Fruit fly (Drosophila melanogaster) whole organism, embryonic: ENCODE results near the gene pyx.
A peak's percentile ranks its signal among the peaks of the same experiment; 100 is the strongest.

ENCODE experiments used
- Bdp1 ChIP-seq: fragments of 200-800 bp; sonication (Bioruptor generic); optimal IDR thresholded peaks from 3 replicates; lab custom pipeline; 2016; ENCODE audit warnings: missing biosample characterization, missing genetic modification characterization
- CG10431 ChIP-seq: fragments of 200-800 bp; sonication (Bioruptor generic); optimal IDR thresholded peaks from 3 replicates; lab custom pipeline; 2018; ENCODE audit warnings: missing biosample characterization, mild to moderate bottlenecking, missing genetic modification characterization
- CG12071 ChIP-seq: fragments of 200-800 bp; sonication (Bioruptor generic); optimal IDR thresholded peaks from 3 replicates; lab custom pipeline; 2018; ENCODE audit warnings: missing biosample characterization, mild to moderate bottlenecking, missing genetic modification characterization
- CG12299 ChIP-seq: fragments of 200-800 bp; sonication (Bioruptor generic); optimal IDR thresholded peaks from 2 replicates; lab custom pipeline; 2018; ENCODE audit warnings: missing biosample characterization, mild to moderate bottlenecking, missing genetic modification characterization
- CG15011 ChIP-seq: fragments of 200-800 bp; sonication (Bioruptor generic); optimal IDR thresholded peaks from 3 replicates; lab custom pipeline; 2018; ENCODE audit warnings: missing biosample characterization, mild to moderate bottlenecking, missing genetic modification characterization
- CG15696 ChIP-seq: fragments of 200-800 bp; sonication (Bioruptor generic); optimal IDR thresholded peaks from 2 replicates; lab custom pipeline; 2019; ENCODE audit warnings: missing biosample characterization, mild to moderate bottlenecking, missing genetic modification characterization, moderate library complexity
- CG16779 ChIP-seq: fragments of 200-800 bp; sonication (Bioruptor generic); IDR thresholded peaks from 2 replicates; pipeline ENCODE4 v1.3.6; 2022; ENCODE audit warnings: missing biosample characterization, missing genetic modification characterization
- CG16815 ChIP-seq: fragments of 200-800 bp; sonication (Bioruptor generic); optimal IDR thresholded peaks from 3 replicates; lab custom pipeline; 2017; ENCODE audit warnings: missing biosample characterization, mild to moderate bottlenecking, missing genetic modification characterization
- CG2116 ChIP-seq: fragments of 200-800 bp; sonication (Bioruptor generic); optimal IDR thresholded peaks from 3 replicates; lab custom pipeline; 2018; ENCODE audit warnings: missing biosample characterization, mild to moderate bottlenecking, missing genetic modification characterization
- CG31224 ChIP-seq: fragments of 200-800 bp; sonication (Bioruptor generic); IDR thresholded peaks from 2 replicates; pipeline ENCODE4 v1.3.6; 2022; ENCODE audit warnings: missing biosample characterization, missing genetic modification characterization
- CG34376 ChIP-seq: fragments of 200-800 bp; sonication (Bioruptor generic); optimal IDR thresholded peaks from 2 replicates; lab custom pipeline; 2018; ENCODE audit warnings: missing biosample characterization, mild to moderate bottlenecking, missing genetic modification characterization
- CG4617 ChIP-seq: fragments of 200-800 bp; sonication (Bioruptor generic); optimal IDR thresholded peaks from 3 replicates; lab custom pipeline; 2016; ENCODE audit warnings: missing biosample characterization, missing genetic modification characterization, borderline replicate concordance
- CG5180 ChIP-seq: fragments of 200-800 bp; sonication (Bioruptor generic); optimal IDR thresholded peaks from 3 replicates; lab custom pipeline; 2017; ENCODE audit warnings: missing biosample characterization, missing genetic modification characterization, mild to moderate bottlenecking, moderate library complexity, missing genetic modification reagents
- CG6854 ChIP-seq: fragments of 200-800 bp; sonication (Bioruptor generic); optimal IDR thresholded peaks from 3 replicates; lab custom pipeline; 2017; ENCODE audit warnings: missing biosample characterization, mild to moderate bottlenecking, missing genetic modification characterization
- CG8281 ChIP-seq: fragments of 200-800 bp; sonication (Bioruptor generic); optimal IDR thresholded peaks from 2 replicates; lab custom pipeline; 2018; ENCODE audit warnings: missing biosample characterization, mild to moderate bottlenecking, missing genetic modification characterization, moderate library complexity
- CG8290 ChIP-seq, 3 experiments: fragments of 200-800 bp; sonication (Bioruptor generic); optimal IDR thresholded peaks; 2 replicates each; lab custom pipeline; 2016 to 2019; ENCODE audit warnings: missing biosample characterization in 3 of 3, missing genetic modification characterization in 3 of 3, mild to moderate bottlenecking in 2 of 3, moderate library complexity in 1 of 3
- CG8359 ChIP-seq: fragments of 200-800 bp; sonication (Bioruptor generic); optimal IDR thresholded peaks from 2 replicates; lab custom pipeline; 2017; ENCODE audit warnings: missing biosample characterization, mild to moderate bottlenecking, missing genetic modification characterization, borderline replicate concordance
- CG9817 ChIP-seq: fragments of 200-800 bp; sonication (Bioruptor generic); optimal IDR thresholded peaks from 2 replicates; lab custom pipeline; 2018; ENCODE audit warnings: missing biosample characterization, mild to moderate bottlenecking, missing genetic modification characterization, moderate library complexity
- CkIIα-i1 ChIP-seq: fragments of 200-800 bp; sonication (Bioruptor generic); IDR thresholded peaks from 2 replicates; pipeline ENCODE4 v1.3.6; 2022; ENCODE audit warnings: missing biosample characterization, missing genetic modification characterization
- Dek ChIP-seq: fragments of 200-800 bp; sonication (Bioruptor generic); optimal IDR thresholded peaks from 3 replicates; lab custom pipeline; 2019; ENCODE audit warnings: missing biosample characterization, mild to moderate bottlenecking, missing genetic modification characterization, moderate library complexity
- Doc3 ChIP-seq: fragments of 200-800 bp; sonication (Bioruptor generic); IDR thresholded peaks from 3 replicates; pipeline ENCODE4 v1.3.6; 2022; ENCODE audit warnings: missing biosample characterization, missing genetic modification characterization; ENCODE audit not compliant: partially characterized antibody
- Eip74EF ChIP-seq, 2 experiments: fragments of 200-800 bp in 1 of 2; fragments of >200 bp in 1 of 2; sonication (Bioruptor generic) in 1 of 2; optimal IDR thresholded peaks; 2 replicates each; lab custom pipeline; 2017 to 2019; ENCODE audit warnings: missing biosample characterization in 2 of 2, missing genetic modification characterization in 2 of 2, mild to moderate bottlenecking in 1 of 2, moderate library complexity in 1 of 2
- Elba2 ChIP-seq: fragments of 200-800 bp; sonication (Bioruptor generic); optimal IDR thresholded peaks from 3 replicates; lab custom pipeline; 2016; ENCODE audit warnings: missing biosample characterization, missing genetic modification characterization
- H2.0 ChIP-seq: fragments of 200-800 bp; sonication (Bioruptor generic); IDR thresholded peaks from 2 replicates; pipeline ENCODE4 v1.3.6; 2022; ENCODE audit warnings: missing biosample characterization, missing genetic modification characterization
- Lhr ChIP-seq: fragments of 200-800 bp; sonication (Bioruptor generic); optimal IDR thresholded peaks from 3 replicates; lab custom pipeline; 2017; ENCODE audit warnings: mild to moderate bottlenecking, missing biosample characterization, missing genetic modification reagents, missing genetic modification characterization
- Myb ChIP-seq: fragments of 200-800 bp; sonication (Bioruptor generic); optimal IDR thresholded peaks from 2 replicates; lab custom pipeline; 2016; ENCODE audit warnings: missing biosample characterization, missing genetic modification characterization
- Opbp ChIP-seq: fragments of 200-800 bp; sonication (Bioruptor generic); IDR thresholded peaks from 3 replicates; pipeline ENCODE4 v1.3.6; 2022; ENCODE audit warnings: missing biosample characterization, missing genetic modification characterization; ENCODE audit not compliant: partially characterized antibody
- Rx ChIP-seq: fragments of 200-800 bp; sonication (Bioruptor generic); IDR thresholded peaks from 2 replicates; pipeline ENCODE4 v1.3.6; 2022; ENCODE audit warnings: missing biosample characterization, missing genetic modification characterization
- aop ChIP-seq: fragments of 200-800 bp; sonication (Bioruptor generic); IDR thresholded peaks from 2 replicates; pipeline ENCODE4 v1.3.6; 2022; ENCODE audit warnings: missing biosample characterization, missing genetic modification characterization
- bowl ChIP-seq: fragments of 200-800 bp; sonication (Bioruptor generic); IDR thresholded peaks from 2 replicates; pipeline ENCODE4 v1.3.6; 2022; ENCODE audit warnings: missing biosample characterization, missing genetic modification characterization
- da ChIP-seq: fragments of 200-800 bp; sonication (Bioruptor generic); optimal IDR thresholded peaks from 2 replicates; lab custom pipeline; 2016; ENCODE audit warnings: missing biosample characterization, missing genetic modification characterization
- dmrt99B ChIP-seq: fragments of 200-800 bp; sonication (Bioruptor generic); optimal IDR thresholded peaks from 2 replicates; lab custom pipeline; 2018; ENCODE audit warnings: missing biosample characterization, mild to moderate bottlenecking, missing genetic modification characterization, moderate library complexity
- gfzf ChIP-seq: fragments of 200-800 bp; sonication (Bioruptor generic); optimal IDR thresholded peaks from 2 replicates; lab custom pipeline; 2016; ENCODE audit warnings: missing biosample characterization, mild to moderate bottlenecking, missing genetic modification characterization, moderate library complexity
- grau ChIP-seq: fragments of 200-800 bp; optimal IDR thresholded peaks from 3 replicates; lab custom pipeline; 2019; ENCODE audit warnings: missing biosample characterization, mild to moderate bottlenecking, missing genetic modification characterization, moderate library complexity
- ind ChIP-seq: fragments of 200-800 bp; sonication (Bioruptor generic); optimal IDR thresholded peaks from 3 replicates; lab custom pipeline; 2016; ENCODE audit warnings: missing biosample characterization, missing genetic modification characterization
- luna ChIP-seq: fragments of 200-800 bp; sonication (Bioruptor generic); optimal IDR thresholded peaks from 2 replicates; lab custom pipeline; 2016; ENCODE audit warnings: missing biosample characterization, missing genetic modification characterization
- pfk ChIP-seq: fragments of 200-800 bp; sonication (Bioruptor generic); optimal IDR thresholded peaks from 2 replicates; lab custom pipeline; 2018; ENCODE audit warnings: missing biosample characterization, mild to moderate bottlenecking, missing genetic modification characterization, moderate library complexity
- pnt ChIP-seq: fragments of 200-800 bp; sonication (Bioruptor generic); optimal IDR thresholded peaks from 3 replicates; lab custom pipeline; 2016; ENCODE audit warnings: missing biosample characterization, missing genetic modification characterization
- prd ChIP-seq, 3 experiments: fragments of >200 bp in 2 of 3; fragments of 200-800 bp in 1 of 3; sonication (Bioruptor generic) in 1 of 3; optimal IDR thresholded peaks in 2 of 3; IDR thresholded peaks in 1 of 3; 2 replicates in 2 of 3; 3 replicates in 1 of 3; pipeline versions ENCODE4 v1.3.6 to Lab custom; 2017 to 2022; ENCODE audit warnings: missing biosample characterization in 1 of 3, missing genetic modification characterization in 1 of 3
- rib ChIP-seq: fragments of 200-800 bp; sonication (Bioruptor generic); IDR thresholded peaks from 2 replicates; pipeline ENCODE4 v1.3.6; 2022; ENCODE audit warnings: missing biosample characterization, missing genetic modification characterization
- run ChIP-seq: fragments of 200-800 bp; sonication (Bioruptor generic); optimal IDR thresholded peaks from 3 replicates; lab custom pipeline; 2018; ENCODE audit warnings: missing biosample characterization, mild to moderate bottlenecking, missing genetic modification characterization
- shn ChIP-seq: fragments of 200-800 bp; sonication (Bioruptor generic); optimal IDR thresholded peaks from 3 replicates; lab custom pipeline; 2016; ENCODE audit warnings: missing biosample characterization, missing genetic modification characterization
- tll ChIP-seq, 2 experiments: fragments of 200-800 bp in 1 of 2; fragments of >200 bp in 1 of 2; sonication (Bioruptor generic) in 1 of 2; optimal IDR thresholded peaks; 2 replicates each; lab custom pipeline; 2017 to 2019; ENCODE audit warnings: missing biosample characterization in 2 of 2, missing genetic modification characterization in 2 of 2, mild to moderate bottlenecking in 1 of 2, moderate library complexity in 1 of 2
- tna ChIP-seq: fragments of 200-800 bp; sonication (Bioruptor generic); IDR thresholded peaks from 2 replicates; pipeline ENCODE4 v1.3.6; 2022; ENCODE audit warnings: missing biosample characterization, missing genetic modification characterization; ENCODE audit not compliant: partially characterized antibody
- trh ChIP-seq: fragments of 200-800 bp; sonication (Bioruptor generic); optimal IDR thresholded peaks from 2 replicates; lab custom pipeline; 2016; ENCODE audit warnings: missing biosample characterization, missing genetic modification characterization
- zen2 ChIP-seq: fragments of 200-800 bp; sonication (Bioruptor generic); IDR thresholded peaks from 3 replicates; pipeline ENCODE4 v1.3.6; 2022; ENCODE audit warnings: missing biosample characterization, missing genetic modification characterization; ENCODE audit not compliant: partially characterized antibody

pyx gene

DNA sequence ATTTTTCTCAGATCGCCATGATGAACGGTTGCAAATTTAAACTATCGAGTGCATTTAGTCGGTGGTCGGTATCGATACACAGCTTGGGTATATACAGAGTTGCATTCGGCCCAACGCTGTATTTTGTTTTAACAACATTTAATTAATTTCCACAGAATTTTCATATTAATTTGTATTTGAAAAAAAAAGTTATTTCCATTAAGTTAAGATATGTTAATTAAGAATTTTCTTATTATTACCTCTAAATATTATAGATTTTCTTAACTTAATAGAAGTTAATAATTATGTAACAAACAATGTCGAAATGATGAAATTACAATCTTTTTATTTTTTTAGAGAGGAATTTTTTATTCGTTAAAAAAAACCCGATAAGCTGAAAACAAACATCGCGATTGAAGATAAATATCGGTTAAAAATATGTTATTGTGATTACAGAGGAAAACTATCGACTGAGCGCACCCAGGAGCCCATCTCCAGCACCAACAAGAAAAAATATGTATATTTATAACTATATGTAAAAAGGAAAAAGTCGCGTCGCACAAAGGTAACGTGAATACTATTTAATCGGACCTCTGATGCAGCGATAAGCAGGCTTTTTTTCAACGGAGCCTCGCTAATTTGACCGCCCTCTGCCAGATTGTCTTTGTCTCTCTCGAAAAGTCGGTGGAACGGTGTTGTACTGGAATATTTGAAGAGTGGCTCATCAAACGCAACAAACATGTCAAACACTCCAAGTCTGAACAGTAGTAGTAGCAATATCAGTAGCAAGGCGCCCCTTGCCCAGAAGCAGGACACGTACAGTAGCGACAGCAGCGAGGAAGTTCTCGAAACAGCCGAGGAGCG is 22.9 kb downstream of the pyx start, which contains the start of the genes rno and mri (continued):
- peak; percentile 7 for TF ChIP-seq Elba2
- no peak; the same call in 1 of the 2 replicates for TF ChIP-seq CG31224 (GFP tag; lab: Robert Waterston, UW)
- peak; percentile 66 for TF ChIP-seq Lhr (GFP tag; lab: Kevin White, UChicago)
- TF ChIP-seq H2.0 (GFP tag; lab: Robert Waterston, UW) = peak; percentile 73
- TF ChIP-seq CG34376 (GFP tag; lab: Kevin White, UChicago) = peak; percentile 22
- TF ChIP-seq prd (optimal IDR thresholded peaks at IDR 0.05; lab: Kevin White, UChicago) = no peak
- TF ChIP-seq prd (GFP tag; IDR thresholded peaks at IDR 0.05; lab: Robert Waterston, UW) = peak; percentile 80
- 0 out of 2 replicates have a peak, but pooled peaks have one; percentile 21 for TF ChIP-seq CG16779 (GFP tag; lab: Robert Waterston, UW)
- TF ChIP-seq tll (GFP tag; optimal IDR thresholded peaks at IDR 0.05; lab: Kevin White, UChicago) = no peak
- peak; percentile 44 for TF ChIP-seq trh (GFP tag; lab: Kevin White, UChicago)
- peak; percentile 91 for TF ChIP-seq Doc3 (GFP tag; lab: Robert Waterston, UW)
- TF ChIP-seq CG4617 (GFP tag; lab: Kevin White, UChicago) = peak; percentile 58
- TF ChIP-seq CG15696 (tag; lab: Kevin White, UChicago) = peak; percentile 71
- TF ChIP-seq da = no peak
- TF ChIP-seq Dek (tag; lab: Kevin White, UChicago) = peak; percentile 67
- peak; percentile 99 for TF ChIP-seq CG2116 (GFP tag; lab: Kevin White, UChicago)
- TF ChIP-seq CG8359 (GFP tag; lab: Kevin White, UChicago) = no peak
- TF ChIP-seq CG9817 = peak; percentile 77
- TF ChIP-seq shn (GFP tag; lab: Kevin White, UChicago) = no peak
- peak; percentile 91 for TF ChIP-seq Opbp (GFP tag; lab: Robert Waterston, UW)
- TF ChIP-seq grau (tag; lab: Kevin White, UChicago) = peak; percentile 77
- TF ChIP-seq CG5180 (GFP tag; lab: Kevin White, UChicago) = peak; percentile 53
- TF ChIP-seq gfzf (GFP tag; lab: Kevin White, UChicago) = no peak
- TF ChIP-seq zen2 = peak; percentile 96
- TF ChIP-seq CG12071 = no peak
- peak; percentile 68 for TF ChIP-seq CG12299 (tag; lab: Kevin White, UChicago)
- peak; percentile 59 for TF ChIP-seq CG16815 (GFP tag; lab: Kevin White, UChicago)
- no peak for TF ChIP-seq Bdp1
- TF ChIP-seq pfk = no peak
- TF ChIP-seq run (tag; lab: Kevin White, UChicago) = peak; percentile 37
- no peak for TF ChIP-seq rib (GFP tag; lab: Robert Waterston, UW)
- no peak for TF ChIP-seq CG15011 (GFP tag; lab: Kevin White, UChicago)
- peak; percentile 90 for TF ChIP-seq tna (GFP tag; lab: Robert Waterston, UW)
- no peak for TF ChIP-seq luna
- no peak for TF ChIP-seq aop (GFP tag; lab: Robert Waterston, UW)
- no peak for TF ChIP-seq CG10431 (GFP tag; lab: Kevin White, UChicago)
- TF ChIP-seq Eip74EF (GFP tag; optimal IDR thresholded peaks at IDR 0.05; lab: Kevin White, UChicago) = no peak
- TF ChIP-seq CG8290 (GFP tag; optimal IDR thresholded peaks at IDR 0.05; lab: Kevin White, UChicago) = peak; percentile 16
- TF ChIP-seq CG8290 (tag; optimal IDR thresholded peaks at IDR 0.05; lab: Kevin White, UChicago) = peak in 1 of 2 experiments; percentile 3
- TF ChIP-seq bowl (GFP tag; lab: Robert Waterston, UW) = no peak
- TF ChIP-seq pnt (GFP tag; lab: Kevin White, UChicago) = no peak
- 0 out of 2 replicates have a peak, but pooled peaks have one; percentile 19 for TF ChIP-seq Rx (GFP tag; lab: Robert Waterston, UW)
- TF ChIP-seq CkIIα-i1 (GFP tag; lab: Robert Waterston, UW) = no peak
- peak; percentile 74 for TF ChIP-seq ind (GFP tag; lab: Kevin White, UChicago)
- no peak for TF ChIP-seq Myb (GFP tag; lab: Kevin White, UChicago)
- TF ChIP-seq dmrt99B (tag; lab: Kevin White, UChicago) = no peak
- no peak for TF ChIP-seq CG8281 (tag; lab: Kevin White, UChicago)
- TF ChIP-seq CG6854 (GFP tag; lab: Kevin White, UChicago) = no peak
